Fruit fly (Drosophila melanogaster) whole organism, embryonic: ENCODE results near the gene nerfin-2.
A peak's percentile ranks its signal among the peaks of the same experiment; 100 is the strongest.

Source experiments
- Aef1 ChIP-seq: fragments of 200-800 bp; sonication (Bioruptor generic); IDR thresholded peaks from 3 replicates; pipeline ENCODE4 v1.3.6; 2022; ENCODE audit warnings: missing biosample characterization, missing genetic modification characterization
- Awh ChIP-seq: fragments of 200-800 bp; sonication (Bioruptor generic); IDR thresholded peaks from 2 replicates; pipeline ENCODE4, ENCODE4 v1.3.6; 2022; ENCODE audit warnings: missing biosample characterization, missing genetic modification characterization
- CG10321 ChIP-seq: fragments of 200-800 bp; sonication (Bioruptor generic); IDR thresholded peaks from 2 replicates; pipeline ENCODE4 v1.3.6; 2022; ENCODE audit warnings: missing biosample characterization, missing genetic modification characterization
- CG10431 ChIP-seq: fragments of 200-800 bp; sonication (Bioruptor generic); optimal IDR thresholded peaks from 3 replicates; lab custom pipeline; 2018; ENCODE audit warnings: missing biosample characterization, mild to moderate bottlenecking, missing genetic modification characterization
- CG11398 ChIP-seq: fragments of 200-800 bp; sonication (Bioruptor generic); optimal IDR thresholded peaks from 2 replicates; lab custom pipeline; 2016; ENCODE audit warnings: missing biosample characterization, missing genetic modification characterization
- CG14014 ChIP-seq: fragments of 200-800 bp; sonication (Bioruptor generic); IDR thresholded peaks from 2 replicates; pipeline ENCODE4 v1.3.6; 2022; ENCODE audit warnings: missing biosample characterization, missing genetic modification characterization
- CG14860 ChIP-seq: fragments of 200-800 bp; sonication (Bioruptor generic); IDR thresholded peaks from 3 replicates; pipeline ENCODE4 v1.3.6; 2022; ENCODE audit warnings: missing biosample characterization, missing genetic modification characterization; ENCODE audit not compliant: partially characterized antibody
- CG1529 ChIP-seq: fragments of 200-800 bp; sonication (Bioruptor generic); optimal IDR thresholded peaks from 3 replicates; lab custom pipeline; 2018; ENCODE audit warnings: missing biosample characterization, missing genetic modification characterization
- CG17802 ChIP-seq: fragments of 200-800 bp; sonication (Bioruptor generic); optimal IDR thresholded peaks from 2 replicates; lab custom pipeline; 2018; ENCODE audit warnings: missing biosample characterization, mild to moderate bottlenecking, missing genetic modification characterization, moderate library complexity
- CG31388 ChIP-seq: fragments of 200-800 bp; sonication (Bioruptor generic); optimal IDR thresholded peaks from 2 replicates; lab custom pipeline; 2016; ENCODE audit warnings: missing biosample characterization, missing genetic modification characterization
- CG31441 ChIP-seq: fragments of 200-800 bp; sonication (Bioruptor generic); IDR thresholded peaks from 2 replicates; pipeline ENCODE4 v1.3.6; 2022; ENCODE audit warnings: missing biosample characterization, missing genetic modification characterization
- CG5245 ChIP-seq: fragments of 200-800 bp; sonication (Bioruptor generic); optimal IDR thresholded peaks from 3 replicates; lab custom pipeline; 2016; ENCODE audit warnings: missing biosample characterization, missing genetic modification characterization
- CG6254 ChIP-seq: fragments of 200-800 bp; sonication (Bioruptor generic); optimal IDR thresholded peaks from 3 replicates; lab custom pipeline; 2017; ENCODE audit warnings: mild to moderate bottlenecking, missing biosample characterization, missing genetic modification reagents, missing genetic modification characterization
- CG6272 ChIP-seq: fragments of 200-800 bp; sonication (Bioruptor generic); IDR thresholded peaks from 2 replicates; pipeline ENCODE4 v1.3.6; 2022; ENCODE audit warnings: missing biosample characterization, missing genetic modification characterization
- CG6765 ChIP-seq: fragments of 200-800 bp; sonication (Bioruptor generic); optimal IDR thresholded peaks from 3 replicates; lab custom pipeline; 2017; ENCODE audit warnings: missing biosample characterization, mild to moderate bottlenecking, missing genetic modification characterization
- CG6791 ChIP-seq: fragments of 200-800 bp; sonication (Bioruptor generic); IDR thresholded peaks from 3 replicates; pipeline ENCODE4 v1.3.6; 2022; ENCODE audit warnings: missing biosample characterization, missing genetic modification characterization; ENCODE audit not compliant: partially characterized antibody
- CG7839 ChIP-seq: fragments of 200-800 bp; sonication (Bioruptor generic); optimal IDR thresholded peaks from 3 replicates; lab custom pipeline; 2018; ENCODE audit warnings: missing biosample characterization, mild to moderate bottlenecking, missing genetic modification characterization, moderate library complexity
- CoRest ChIP-seq: fragments of 200-800 bp; sonication (Bioruptor generic); optimal IDR thresholded peaks from 3 replicates; lab custom pipeline; 2018; ENCODE audit warnings: missing biosample characterization, mild to moderate bottlenecking, missing genetic modification characterization, moderate library complexity
- D ChIP-seq, 2 experiments: fragments of 200-800 bp in 1 of 2; fragments of >200 bp in 1 of 2; sonication (Bioruptor generic) in 1 of 2; optimal IDR thresholded peaks; 2 replicates in 1 of 2; 3 replicates in 1 of 2; lab custom pipeline; 2017; ENCODE audit warnings: mild to moderate bottlenecking in 1 of 2, missing biosample characterization in 1 of 2, missing genetic modification characterization in 1 of 2, missing genetic modification reagents in 1 of 2
- Dbx ChIP-seq: fragments of 200-800 bp; sonication (Bioruptor generic); IDR thresholded peaks from 3 replicates; pipeline ENCODE4 v1.3.6; 2022; ENCODE audit warnings: missing biosample characterization, missing genetic modification characterization
- Dll ChIP-seq: fragments of 200-800 bp; sonication (Bioruptor generic); IDR thresholded peaks from 4 replicates; pipeline ENCODE4 v1.3.6; 2022; ENCODE audit warnings: missing biosample characterization, missing genetic modification characterization; ENCODE audit not compliant: partially characterized antibody
- Doc2 ChIP-seq: fragments of 200-800 bp; sonication (Bioruptor generic); IDR thresholded peaks from 2 replicates; pipeline ENCODE4 v1.3.6; 2022; ENCODE audit warnings: missing biosample characterization, missing genetic modification characterization
- Hsf ChIP-seq: fragments of 200-800 bp; sonication (Bioruptor generic); optimal IDR thresholded peaks from 3 replicates; lab custom pipeline; 2016; ENCODE audit warnings: missing biosample characterization, missing genetic modification characterization
- MBD-R2 ChIP-seq: fragments of 200-800 bp; sonication (Bioruptor generic); IDR thresholded peaks from 2 replicates; pipeline ENCODE4 v1.3.6; 2022; ENCODE audit warnings: missing biosample characterization, missing genetic modification characterization
- Scr ChIP-seq: fragments of 200-800 bp; sonication (Bioruptor generic); IDR thresholded peaks from 2 replicates; pipeline ENCODE4 v1.3.6; 2022; ENCODE audit warnings: missing biosample characterization, missing genetic modification characterization; ENCODE audit not compliant: partially characterized antibody
- Vsx1 ChIP-seq: fragments of 200-800 bp; sonication (Bioruptor generic); optimal IDR thresholded peaks from 2 replicates; lab custom pipeline; 2017; ENCODE audit warnings: missing biosample characterization, mild to moderate bottlenecking, missing genetic modification characterization, missing genetic modification reagents
- bab2 ChIP-seq: fragments of 200-800 bp; sonication (Bioruptor generic); optimal IDR thresholded peaks from 2 replicates; lab custom pipeline; 2016; ENCODE audit warnings: missing biosample characterization, missing genetic modification characterization
- bsh ChIP-seq, 2 experiments: fragments of 200-800 bp; sonication (Bioruptor generic); optimal IDR thresholded peaks; 2 replicates each; lab custom pipeline; 2017 to 2018; ENCODE audit warnings: mild to moderate bottlenecking in 2 of 2, missing biosample characterization in 2 of 2, missing genetic modification characterization in 2 of 2, moderate library complexity in 1 of 2
- dmrt99B ChIP-seq: fragments of 200-800 bp; sonication (Bioruptor generic); optimal IDR thresholded peaks from 2 replicates; lab custom pipeline; 2018; ENCODE audit warnings: missing biosample characterization, mild to moderate bottlenecking, missing genetic modification characterization, moderate library complexity
- exex ChIP-seq: fragments of 200-800 bp; sonication (Bioruptor generic); optimal IDR thresholded peaks from 4 replicates; lab custom pipeline; 2018; ENCODE audit warnings: missing biosample characterization, mild to moderate bottlenecking, missing genetic modification characterization, moderate library complexity
- her ChIP-seq: fragments of 200-800 bp; sonication (Bioruptor generic); optimal IDR thresholded peaks from 2 replicates; lab custom pipeline; 2016; ENCODE audit warnings: missing biosample characterization, missing genetic modification characterization
- jigr1 ChIP-seq: fragments of 200-800 bp; sonication (Bioruptor generic); IDR thresholded peaks from 3 replicates; pipeline ENCODE4 v1.3.6; 2022; ENCODE audit warnings: missing biosample characterization, missing genetic modification characterization
- jumu ChIP-seq: fragments of 200-800 bp; sonication (Bioruptor generic); optimal IDR thresholded peaks from 3 replicates; lab custom pipeline; 2016; ENCODE audit warnings: missing biosample characterization, missing genetic modification characterization
- kni ChIP-seq: fragments of 200-800 bp; sonication (Bioruptor generic); optimal IDR thresholded peaks from 3 replicates; lab custom pipeline; 2017; ENCODE audit warnings: mild to moderate bottlenecking, missing biosample characterization, missing genetic modification reagents, missing genetic modification characterization
- maf-S ChIP-seq: fragments of 200-800 bp; sonication (Bioruptor generic); optimal IDR thresholded peaks from 2 replicates; lab custom pipeline; 2016; ENCODE audit warnings: missing biosample characterization, missing genetic modification characterization
- nom ChIP-seq: fragments of 200-800 bp; sonication (Bioruptor generic); optimal IDR thresholded peaks from 2 replicates; lab custom pipeline; 2017; ENCODE audit warnings: missing biosample characterization, missing genetic modification characterization, mild to moderate bottlenecking, moderate library complexity, missing genetic modification reagents
- otp ChIP-seq: fragments of 200-800 bp; sonication (Bioruptor generic); IDR thresholded peaks from 3 replicates; pipeline ENCODE4, ENCODE4 v1.3.6; 2022; ENCODE audit warnings: missing biosample characterization, missing genetic modification characterization
- prd ChIP-seq, 3 experiments: fragments of >200 bp in 2 of 3; fragments of 200-800 bp in 1 of 3; sonication (Bioruptor generic) in 1 of 3; optimal IDR thresholded peaks in 2 of 3; IDR thresholded peaks in 1 of 3; 2 replicates in 2 of 3; 3 replicates in 1 of 3; pipeline versions ENCODE4 v1.3.6 to Lab custom; 2017 to 2022; ENCODE audit warnings: missing biosample characterization in 1 of 3, missing genetic modification characterization in 1 of 3
- pros ChIP-seq: fragments of 200-800 bp; sonication (Bioruptor generic); optimal IDR thresholded peaks from 3 replicates; lab custom pipeline; 2019; ENCODE audit warnings: missing biosample characterization, mild to moderate bottlenecking, missing genetic modification characterization, moderate library complexity
- row ChIP-seq: fragments of 200-800 bp; sonication (Bioruptor generic); IDR thresholded peaks from 3 replicates; pipeline ENCODE4 v1.3.6; 2022; ENCODE audit warnings: missing biosample characterization, missing genetic modification characterization
- scrt ChIP-seq: fragments of 200-800 bp; sonication (Bioruptor generic); optimal IDR thresholded peaks from 2 replicates; lab custom pipeline; 2018; ENCODE audit warnings: missing biosample characterization, mild to moderate bottlenecking, missing genetic modification characterization, moderate library complexity
- seq ChIP-seq: fragments of 200-800 bp; sonication (Bioruptor generic); IDR thresholded peaks from 2 replicates; pipeline ENCODE4 v1.3.6; 2022; ENCODE audit warnings: missing biosample characterization, missing genetic modification characterization
- sna ChIP-seq: fragments of 200-800 bp; sonication (Bioruptor generic); IDR thresholded peaks from 2 replicates; pipeline ENCODE4 v1.3.6; 2022; ENCODE audit warnings: missing biosample characterization, missing genetic modification characterization; ENCODE audit not compliant: partially characterized antibody
- sr ChIP-seq: fragments of 200-800 bp; sonication (Bioruptor generic); IDR thresholded peaks from 3 replicates; pipeline ENCODE4 v1.3.6; 2022; ENCODE audit warnings: missing biosample characterization, missing genetic modification characterization
- ssp ChIP-seq: fragments of 200-800 bp; sonication (Bioruptor generic); IDR thresholded peaks from 2 replicates; pipeline ENCODE4 v1.3.6; 2022; ENCODE audit warnings: missing biosample characterization, missing genetic modification characterization
- z ChIP-seq: fragments of 200-800 bp; sonication (Bioruptor generic); IDR thresholded peaks from 3 replicates; pipeline ENCODE4 v1.3.6; 2022; ENCODE audit warnings: missing biosample characterization, missing genetic modification characterization
- zen2 ChIP-seq: fragments of 200-800 bp; sonication (Bioruptor generic); IDR thresholded peaks from 3 replicates; pipeline ENCODE4 v1.3.6; 2022; ENCODE audit warnings: missing biosample characterization, missing genetic modification characterization; ENCODE audit not compliant: partially characterized antibody

Gene nerfin-2

DNA sequence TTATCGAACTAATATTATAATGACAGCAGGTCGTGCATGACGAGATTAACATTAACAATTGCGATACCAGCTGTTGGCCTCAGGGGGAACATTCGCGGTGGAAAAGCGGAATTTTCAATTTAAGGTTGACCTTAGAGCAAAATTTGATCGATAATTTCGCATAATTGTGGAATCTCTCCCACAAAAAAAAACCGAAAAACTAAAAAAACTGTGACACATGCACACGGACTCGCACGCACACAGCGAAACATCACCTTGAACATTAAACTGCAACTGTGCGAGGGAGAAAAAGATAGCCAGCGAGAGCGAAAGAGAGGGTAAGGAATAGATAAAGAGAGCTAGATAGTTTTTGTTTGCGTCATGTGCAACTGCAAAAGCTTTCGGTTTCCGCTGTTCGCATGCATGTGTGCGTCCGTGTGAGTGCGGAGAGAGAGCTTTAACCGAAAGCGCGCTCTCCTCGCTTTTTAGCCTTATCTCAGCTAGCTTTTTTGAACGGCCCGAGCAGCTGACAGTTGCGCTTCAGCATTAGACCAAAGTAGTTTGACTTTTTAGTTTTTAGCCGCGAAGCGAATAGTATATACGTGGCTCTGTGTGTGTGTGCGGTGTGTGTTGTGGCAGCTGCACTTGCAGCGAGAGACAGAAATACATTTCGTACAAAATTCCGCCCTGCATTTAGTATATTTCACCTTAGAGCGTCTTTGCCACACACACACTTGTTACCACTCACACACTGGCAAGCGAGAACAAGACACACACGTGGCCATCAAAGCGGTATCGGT, 22.5 kb downstream of the nerfin-2 start (continued):
- TF ChIP-seq bab2 (no peak), z (GFP tag; lab: Robert Waterston, UW) (no peak), CG11398 (GFP tag; lab: Kevin White, UChicago) (no peak), CG6791 (GFP tag; lab: Robert Waterston, UW) (no peak), otp (no peak), CG6765 (GFP tag; lab: Kevin White, UChicago) (no peak), CG6254 (GFP tag; lab: Kevin White, UChicago) (peak; percentile 6), seq (GFP tag; lab: Robert Waterston, UW) (no peak), kni (peak; percentile 32), Doc2 (GFP tag; lab: Robert Waterston, UW) (no peak), maf-S (GFP tag; lab: Kevin White, UChicago) (no peak), nom (GFP tag; lab: Kevin White, UChicago) (peak; percentile 23), CG7839 (tag; lab: Kevin White, UChicago) (no peak), sna (GFP tag; lab: Robert Waterston, UW) (0 out of 2 replicates have a peak, but pooled peaks have one; percentile 19), CG31388 (GFP tag; lab: Kevin White, UChicago) (no peak), prd (optimal IDR thresholded peaks at IDR 0.05; lab: Kevin White, UChicago) (no peak), prd (GFP tag; IDR thresholded peaks at IDR 0.05; lab: Robert Waterston, UW) (no peak), scrt (GFP tag; lab: Kevin White, UChicago) (peak; percentile 1), row (GFP tag; lab: Robert Waterston, UW) (no peak), Dll (GFP tag; lab: Robert Waterston, UW) (0 out of 4 replicates have a peak, but pooled peaks have one; percentile 15), ssp (GFP tag; lab: Robert Waterston, UW) (no peak), bsh (GFP tag; optimal IDR thresholded peaks at IDR 0.05; lab: Kevin White, UChicago) (no peak), CG6272 (GFP tag; lab: Robert Waterston, UW) (no peak), CG14860 (GFP tag; lab: Robert Waterston, UW) (no peak), her (GFP tag; lab: Kevin White, UChicago) (peak; percentile 20), zen2 (GFP tag; lab: Robert Waterston, UW) (no peak; the same call in 2 of the 3 replicates), Scr (GFP tag; lab: Robert Waterston, UW) (0 out of 2 replicates have a peak, but pooled peaks have one; percentile 30), Aef1 (GFP tag; lab: Robert Waterston, UW) (no peak), CG5245 (GFP tag; lab: Kevin White, UChicago) (no peak), CG1529 (GFP tag; lab: Kevin White, UChicago) (no peak), exex (peak; percentile 3), CG14014 (peak; percentile 42; the same call in 1 of the 2 replicates), D (optimal IDR thresholded peaks at IDR 0.05; lab: Kevin White, UChicago) (no peak), D (GFP tag; optimal IDR thresholded peaks at IDR 0.05; lab: Kevin White, UChicago) (no peak), Awh (GFP tag; lab: Robert Waterston, UW) (no peak), dmrt99B (no peak), CG17802 (tag; lab: Kevin White, UChicago) (no peak), jigr1 (no peak), CG10321 (GFP tag; lab: Robert Waterston, UW) (peak; percentile 14; the same call in 1 of the 2 replicates), Dbx (GFP tag; lab: Robert Waterston, UW) (peak; percentile 40; the same call in 1 of the 3 replicates), sr (GFP tag; lab: Robert Waterston, UW) (no peak), CoRest (tag; lab: Kevin White, UChicago) (no peak), pros (no peak), Vsx1 (no peak), CG31441 (GFP tag; lab: Robert Waterston, UW) (peak; percentile 21; the same call in 1 of the 2 replicates), jumu (GFP tag; lab: Kevin White, UChicago) (no peak), CG10431 (no peak), MBD-R2 (GFP tag; lab: Robert Waterston, UW) (no peak), Hsf (GFP tag; lab: Kevin White, UChicago) (no peak)
